Worm (Caenorhabditis elegans): ENCODE data around the gene F10A3.12.

DNA sequence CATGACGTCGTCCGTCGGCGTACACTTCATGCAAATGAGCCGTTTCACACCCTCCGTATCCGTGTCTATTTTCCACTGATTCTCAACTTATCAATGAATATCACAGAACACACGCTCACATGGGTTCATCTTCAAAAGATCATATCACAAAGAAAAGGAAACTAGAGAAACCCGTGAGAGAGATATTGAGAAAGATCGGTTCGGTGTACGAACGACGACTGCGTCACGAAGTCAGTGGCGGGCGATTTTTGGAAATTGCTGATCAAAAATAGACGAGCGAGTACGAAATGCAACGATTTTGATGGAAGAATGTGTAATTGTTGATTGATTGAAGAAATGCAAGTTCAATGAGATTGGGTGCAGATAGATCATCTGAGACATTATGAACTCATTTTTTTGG, 49.5 kb downstream of the F10A3.12 start:
- TF ChIP-seq unc-62 (GFP tag; optimal IDR thresholded peaks at IDR 0.05) (no peak), mab-5 (tag; optimal IDR thresholded peaks at IDR 0.05) (no peak), nhr-237 (tag; optimal IDR thresholded peaks at IDR 0.05) (no peak), mep-1 (tag; optimal IDR thresholded peaks at IDR 0.05) (no peak), hlh-1 (tag; optimal IDR thresholded peaks at IDR 0.05) (no peak), blmp-1 (tag; optimal IDR thresholded peaks at IDR 0.05) (no peak)

Data from whole organism, mixed stage, embryonic.